Worm (Caenorhabditis elegans) whole organism, L3 larva: Measurements from ENCODE around the gene mcm-3AP.

ENCODE experiments used
- ZK546.5 ChIP-seq: sonication (generic microtip); optimal IDR thresholded peaks from 2 replicates; lab custom pipeline; 2017; ENCODE audit warnings: missing biosample characterization, missing genetic modification characterization
- fkh-10 ChIP-seq: sonication (generic microtip); optimal IDR thresholded peaks from 2 replicates; lab custom pipeline; 2017; ENCODE audit warnings: missing biosample characterization, missing genetic modification reagents, missing genetic modification characterization
- fos-1 ChIP-seq: fragments of 150-350 bp; optimal IDR thresholded peaks from 2 replicates; lab custom pipeline; 2014; ENCODE audit warnings: missing biosample characterization, missing genetic modification characterization
- mml-1 ChIP-seq: fragments of 150-350 bp; sonication (generic microtip); optimal IDR thresholded peaks from 3 replicates; lab custom pipeline; 2014; ENCODE audit warnings: missing biosample characterization, missing genetic modification characterization
- nhr-11 ChIP-seq: fragments of 150-350 bp; optimal IDR thresholded peaks from 2 replicates; lab custom pipeline; 2014; ENCODE audit warnings: missing biosample characterization, missing genetic modification characterization
- nhr-25 ChIP-seq: sonication (generic microtip); optimal IDR thresholded peaks from 2 replicates; lab custom pipeline; 2017; ENCODE audit warnings: missing biosample characterization, missing genetic modification characterization
- nhr-77 ChIP-seq: fragments of 150-350 bp; optimal IDR thresholded peaks from 2 replicates; lab custom pipeline; 2014; ENCODE audit warnings: missing biosample characterization, missing genetic modification characterization
- ztf-11 ChIP-seq: fragments of 150-350 bp; optimal IDR thresholded peaks from 2 replicates; lab custom pipeline; 2014; ENCODE audit warnings: missing biosample characterization, missing genetic modification characterization
- ztf-4 ChIP-seq: fragments of 150-350 bp; optimal IDR thresholded peaks from 2 replicates; lab custom pipeline; 2014; ENCODE audit warnings: missing biosample characterization, missing genetic modification characterization

DNA sequence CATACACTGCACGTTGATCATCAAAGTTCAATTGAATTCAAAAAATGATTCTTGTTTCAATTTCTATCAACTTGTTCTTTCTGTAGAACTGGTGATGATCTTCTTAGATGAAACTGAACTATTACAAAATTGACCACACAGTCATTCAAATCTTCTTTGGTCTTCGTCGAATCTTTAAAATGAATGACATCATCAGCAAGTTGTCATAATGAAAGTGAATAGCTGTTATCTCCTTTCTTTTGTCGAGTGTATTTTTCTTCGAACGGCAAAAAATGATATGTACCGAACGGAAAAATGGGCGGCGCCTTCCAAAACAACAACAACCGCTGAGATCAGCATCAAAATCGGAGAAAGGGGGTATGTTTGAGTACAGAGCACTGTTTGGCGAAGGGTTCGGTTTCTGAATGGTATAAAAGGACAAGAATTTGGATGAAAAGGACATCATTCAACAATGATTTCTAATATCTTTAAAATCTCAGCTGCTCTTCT lies 29.0 kb downstream of the mcm-3AP start, which contains the start of gene ora-1:
- TF ChIP-seq ztf-11 (tag; lab: Kevin White, UChicago) (no peak), mml-1 (tag; lab: Kevin White, UChicago) (no peak), ZK546.5 (no peak), nhr-11 (tag; lab: Kevin White, UChicago) (no peak), ztf-4 (tag; lab: Kevin White, UChicago) (no peak), fkh-10 (no peak), nhr-25 (tag; lab: Kevin White, UChicago) (peak; percentile 14), nhr-77 (tag; lab: Kevin White, UChicago) (no peak), fos-1 (tag; lab: Kevin White, UChicago) (no peak)
